Worm (Caenorhabditis elegans) whole organism, L4 larva: ENCODE results near the gene madd-3.

ENCODE experiments used
- Y5F2A.4 ChIP-seq: fragments of 200-800 bp; sonication (Bioruptor generic); optimal IDR thresholded peaks from 2 replicates; lab custom pipeline; 2018; ENCODE audit warnings: mild to moderate bottlenecking, missing genetic modification characterization, missing compliant biosample characterization
- Y75B8A.6 ChIP-seq: fragments of 200-800 bp; sonication (Bioruptor generic); IDR thresholded peaks from 2 replicates; pipeline ENCODE4 v1.3.6; 2022; ENCODE audit warnings: missing genetic modification reagents, missing genetic modification characterization, missing compliant biosample characterization
- aha-1 ChIP-seq: fragments of 150-350 bp; peaks from one replicate; lab custom pipeline; 2014; ENCODE audit warnings: missing biosample characterization, missing genetic modification characterization
- aly-2 ChIP-seq: sonication (generic microtip); optimal IDR thresholded peaks from 2 replicates; lab custom pipeline; 2018; ENCODE audit warnings: missing biosample characterization, missing genetic modification characterization
- ceh-62 ChIP-seq: sonication (generic microtip); optimal IDR thresholded peaks from 2 replicates; lab custom pipeline; 2017; ENCODE audit warnings: missing biosample characterization, missing genetic modification characterization
- ces-1 ChIP-seq: fragments of 150-350 bp; sonication (generic microtip); optimal IDR thresholded peaks from 4 replicates; lab custom pipeline; 2014; ENCODE audit warnings: missing biosample characterization, missing genetic modification reagents, missing genetic modification characterization
- cey-2 ChIP-seq: sonication (generic microtip); optimal IDR thresholded peaks from 3 replicates; lab custom pipeline; 2017; ENCODE audit warnings: missing genetic modification characterization, mild to moderate bottlenecking, missing compliant biosample characterization, antibody characterized with exemption, borderline replicate concordance; ENCODE audit not compliant: insufficient read depth
- daf-12 ChIP-seq: fragments of 150-350 bp; optimal IDR thresholded peaks from 2 replicates; lab custom pipeline; 2014; ENCODE audit warnings: missing biosample characterization, missing genetic modification reagents, missing genetic modification characterization
- daf-16 ChIP-seq, 3 experiments: sonication (generic microtip); optimal IDR thresholded peaks; 2 replicates each; lab custom pipeline; 2016 to 2017; ENCODE audit warnings: missing genetic modification characterization in 3 of 3, missing genetic modification reagents in 3 of 3, mild to moderate bottlenecking in 2 of 3, missing compliant biosample characterization in 2 of 3, missing biosample characterization in 1 of 3, moderate library complexity in 1 of 3
- dve-1 ChIP-seq: sonication (generic microtip); optimal IDR thresholded peaks from 2 replicates; lab custom pipeline; 2017; ENCODE audit warnings: antibody characterized with exemption, mild to moderate bottlenecking, missing genetic modification characterization, missing compliant biosample characterization; ENCODE audit not compliant: insufficient read depth
- egl-27 ChIP-seq: sonication (generic microtip); optimal IDR thresholded peaks from 3 replicates; lab custom pipeline; 2017; ENCODE audit warnings: missing biosample characterization, missing genetic modification reagents, missing genetic modification characterization
- gei-8 ChIP-seq: fragments of 200-800 bp; sonication (Bioruptor generic); optimal IDR thresholded peaks from 2 replicates; lab custom pipeline; 2018; ENCODE audit warnings: mild to moderate bottlenecking, missing genetic modification characterization, missing compliant biosample characterization
- hif-1 ChIP-seq, 2 experiments: sonication (generic microtip); optimal IDR thresholded peaks; 2 replicates each; lab custom pipeline; 2016 to 2017; ENCODE audit warnings: missing compliant biosample characterization in 2 of 2, missing genetic modification characterization in 2 of 2, missing genetic modification reagents in 2 of 2, missing genotype in 2 of 2, mild to moderate bottlenecking in 1 of 2
- hmg-1.1 ChIP-seq: fragments of 200-800 bp; sonication (Bioruptor generic); IDR thresholded peaks from 2 replicates; pipeline ENCODE4 v1.3.6; 2022; ENCODE audit warnings: missing genetic modification reagents, missing genetic modification characterization, missing compliant biosample characterization
- lim-7 ChIP-seq: fragments of 200-800 bp; sonication (Bioruptor generic); IDR thresholded peaks from 2 replicates; pipeline ENCODE4 v1.3.6; 2022; ENCODE audit warnings: missing genetic modification characterization, missing compliant biosample characterization
- lsy-2 ChIP-seq, 2 experiments: fragments of 150-350 bp in 1 of 2; sonication (generic microtip) in 1 of 2; optimal IDR thresholded peaks; 2 replicates each; lab custom pipeline; 2014 to 2017; ENCODE audit warnings: missing biosample characterization in 2 of 2, missing genetic modification characterization in 2 of 2
- mep-1 ChIP-seq: fragments of 150-350 bp; sonication (generic microtip); optimal IDR thresholded peaks from 3 replicates; lab custom pipeline; 2014; ENCODE audit warnings: missing biosample characterization, missing genetic modification characterization
- mes-2 ChIP-seq: sonication (generic microtip); optimal IDR thresholded peaks from 2 replicates; lab custom pipeline; 2016; ENCODE audit warnings: missing genotype, mild to moderate bottlenecking, missing genetic modification characterization, missing compliant biosample characterization; ENCODE audit not compliant: poor library complexity, severe bottlenecking
- mxl-3 ChIP-seq: fragments of 200-800 bp; sonication (Bioruptor generic); optimal IDR thresholded peaks from 2 replicates; lab custom pipeline; 2018; ENCODE audit warnings: mild to moderate bottlenecking, missing genetic modification characterization, missing compliant biosample characterization
- nhr-11 ChIP-seq: fragments of 150-350 bp; optimal IDR thresholded peaks from 2 replicates; lab custom pipeline; 2014; ENCODE audit warnings: missing biosample characterization, missing genetic modification characterization
- nhr-111 ChIP-seq: fragments of 200-800 bp; sonication (Bioruptor generic); optimal IDR thresholded peaks from 2 replicates; lab custom pipeline; 2018; ENCODE audit warnings: mild to moderate bottlenecking, missing genetic modification characterization, missing compliant biosample characterization
- nhr-237 ChIP-seq: sonication (generic microtip); optimal IDR thresholded peaks from 2 replicates; lab custom pipeline; 2017; ENCODE audit warnings: missing biosample characterization, missing genetic modification characterization
- nhr-28 ChIP-seq: fragments of 150-350 bp; optimal IDR thresholded peaks from 2 replicates; lab custom pipeline; 2014; ENCODE audit warnings: missing biosample characterization, missing genetic modification characterization
- nhr-41 ChIP-seq: fragments of 200-800 bp; sonication (Bioruptor generic); IDR thresholded peaks from 2 replicates; pipeline ENCODE4 v1.3.6; 2022; ENCODE audit warnings: missing genetic modification reagents, missing genetic modification characterization, missing compliant biosample characterization
- nhr-48 ChIP-seq: sonication (generic microtip); optimal IDR thresholded peaks from 2 replicates; lab custom pipeline; 2016; ENCODE audit warnings: mild to moderate bottlenecking, missing genetic modification characterization, missing compliant biosample characterization
- pha-4 ChIP-seq, 2 experiments: fragments of 150-350 bp in 1 of 2; fragments of 200-800 bp in 1 of 2; sonication (Bioruptor generic) in 1 of 2; IDR thresholded peaks in 1 of 2; optimal IDR thresholded peaks in 1 of 2; 2 replicates each; pipeline versions ENCODE4 v1.3.6 to Lab custom; 2014 to 2022; ENCODE audit warnings: missing genetic modification characterization in 2 of 2, missing genetic modification reagents in 2 of 2, missing biosample characterization in 1 of 2, missing compliant biosample characterization in 1 of 2
- saeg-2 ChIP-seq: fragments of 200-800 bp; sonication (Bioruptor generic); IDR thresholded peaks from 2 replicates; pipeline ENCODE4 v1.3.6; 2022; ENCODE audit warnings: missing genetic modification reagents, missing genetic modification characterization, missing compliant biosample characterization
- sdz-12 ChIP-seq: fragments of 200-800 bp; sonication (Bioruptor generic); optimal IDR thresholded peaks from 2 replicates; lab custom pipeline; 2018; ENCODE audit warnings: mild to moderate bottlenecking, missing genetic modification characterization, missing compliant biosample characterization
- set-16 ChIP-seq: fragments of 200-800 bp; sonication (Bioruptor generic); IDR thresholded peaks from 2 replicates; pipeline ENCODE4 v1.3.6; 2022; ENCODE audit warnings: missing genetic modification reagents, missing genetic modification characterization, missing compliant biosample characterization
- tra-1 ChIP-seq: fragments of 200-800 bp; sonication (Bioruptor generic); IDR thresholded peaks from 2 replicates; pipeline ENCODE4 v1.3.6; 2022; ENCODE audit warnings: missing genetic modification reagents, missing genetic modification characterization, missing compliant biosample characterization
- unc-62 ChIP-seq, 3 experiments: fragments of 150-350 bp in 1 of 3; sonication (generic microtip); optimal IDR thresholded peaks in 2 of 3; peaks in 1 of 3; 1 replicate in 1 of 3; 2 replicates in 2 of 3; lab custom pipeline; 2014 to 2017; ENCODE audit warnings: missing biosample characterization in 3 of 3, missing genetic modification characterization in 3 of 3, missing genetic modification reagents in 3 of 3, missing genotype in 1 of 3
- vab-7 ChIP-seq: fragments of 200-800 bp; sonication (Bioruptor generic); IDR thresholded peaks from 2 replicates; pipeline ENCODE4 v1.3.6; 2022; ENCODE audit warnings: missing genetic modification reagents, missing genetic modification characterization, missing compliant biosample characterization
- zag-1 ChIP-seq: fragments of 150-350 bp; optimal IDR thresholded peaks from 2 replicates; lab custom pipeline; 2014; ENCODE audit warnings: missing biosample characterization, missing genetic modification characterization
- zip-11 ChIP-seq: fragments of 200-800 bp; sonication (Bioruptor generic); IDR thresholded peaks from 2 replicates; pipeline ENCODE4 v1.3.6; 2022; ENCODE audit warnings: missing genetic modification characterization, missing compliant biosample characterization

madd-3 gene

ce11 chrX:14247436-14248103, 48.9 kb downstream of the madd-3 start, which contains the start of gene K04C1.5:
Gene K04C1.5, plus strand, starts transcription at chrX:14248053.
- TF ChIP-seq nhr-41 (GFP tag; lab: Robert Waterston, UW) (no peak), mep-1 (tag; lab: Kevin White, UChicago) (no peak), ceh-62 (tag; lab: Kevin White, UChicago) (no peak), lim-7 (GFP tag; lab: Robert Waterston, UW) (no peak), aha-1 (tag; lab: Kevin White, UChicago) (peak; percentile 58), zip-11 (GFP tag; lab: Robert Waterston, UW) (no peak), hmg-1.1 (GFP tag; lab: Robert Waterston, UW) (no peak), gei-8 (GFP tag; lab: Kevin White, UChicago) (no peak), cey-2 (tag; lab: Kevin White, UChicago) (no peak)

ce11 chrX:14246518-14246917, 49.9 kb downstream of the madd-3 start, which contains the start of gene mlc-6:
Gene mlc-6, minus strand, starts transcription at chrX:14246618.
- TF ChIP-seq daf-12 (tag; lab: Kevin White, UChicago), result no peak
- TF ChIP-seq ces-1 (GFP tag; lab: Kevin White, UChicago), result no peak
- TF ChIP-seq lsy-2 (tag; optimal IDR thresholded peaks at IDR 0.05; lab: Kevin White, UChicago), result no peak
- no peak for TF ChIP-seq vab-7
- TF ChIP-seq nhr-41 (GFP tag; lab: Robert Waterston, UW), result no peak
- no peak for TF ChIP-seq nhr-48 (tag; lab: Kevin White, UChicago)
- no peak for TF ChIP-seq Y75B8A.6 (GFP tag; lab: Robert Waterston, UW)
- no peak for TF ChIP-seq aly-2 (tag; lab: Kevin White, UChicago)
- no peak for TF ChIP-seq saeg-2 (GFP tag; lab: Robert Waterston, UW)
- no peak for TF ChIP-seq egl-27 (tag; lab: Kevin White, UChicago)
- no peak for TF ChIP-seq nhr-111 (GFP tag; lab: Kevin White, UChicago)
- no peak for TF ChIP-seq set-16 (GFP tag; lab: Robert Waterston, UW)
- no peak for TF ChIP-seq Y5F2A.4 (GFP tag; lab: Kevin White, UChicago)
- TF ChIP-seq nhr-237 (tag; lab: Kevin White, UChicago), result no peak

ce11 chrX:14244493-14244892, 52.0 kb downstream of the madd-3 start:
- TF ChIP-seq aha-1 (tag; lab: Kevin White, UChicago), result peak; percentile 70
- no peak for TF ChIP-seq gei-8 (GFP tag; lab: Kevin White, UChicago)
- no peak for TF ChIP-seq sdz-12 (GFP tag; lab: Kevin White, UChicago)
- TF ChIP-seq unc-62 (GFP tag; optimal IDR thresholded peaks at IDR 0.05 in 1 of 2; lab: Kevin White, UChicago), result peak in 1 of 2 experiments; percentile 16
- TF ChIP-seq unc-62 (tag; optimal IDR thresholded peaks at IDR 0.05; lab: Kevin White, UChicago), result no peak
- TF ChIP-seq pha-4 (GFP tag; IDR thresholded peaks at IDR 0.05; lab: Robert Waterston, UW), result no peak
- peak; percentile 14 for TF ChIP-seq pha-4 (tag; optimal IDR thresholded peaks at IDR 0.05; lab: Kevin White, UChicago)
- peak; percentile 25 for TF ChIP-seq mxl-3 (GFP tag; lab: Kevin White, UChicago)
- peak; percentile 33 for TF ChIP-seq dve-1 (tag; lab: Kevin White, UChicago)
- TF ChIP-seq nhr-28 (tag; lab: Kevin White, UChicago), result peak; percentile 71

- TF ChIP-seq mes-2 (tag; lab: Kevin White, UChicago) (no peak), hif-1 (tag; optimal IDR thresholded peaks at IDR 0.05; lab: Kevin White, UChicago) (peak in 1 of 2 experiments; percentile 83), saeg-2 (GFP tag; lab: Robert Waterston, UW) (no peak), zag-1 (tag; lab: Kevin White, UChicago) (no peak), lsy-2 (tag; optimal IDR thresholded peaks at IDR 0.05; lab: Kevin White, UChicago) (no peak), tra-1 (GFP tag; lab: Robert Waterston, UW) (no peak), nhr-11 (tag; lab: Kevin White, UChicago) (no peak), daf-16 (GFP tag; optimal IDR thresholded peaks at IDR 0.05; lab: Kevin White, UChicago) (no peak), daf-16 (tag; optimal IDR thresholded peaks at IDR 0.05; lab: Kevin White, UChicago) (peak; percentile 23)
These were observed 53.0 kb downstream of the madd-3 start, which contains the start of gene K04C1.3 for ce11 chrX:14243345-14243961. Gene K04C1.3, minus strand, starts transcription at chrX:14243395.
